Worm (Caenorhabditis elegans) whole organism, L2 larva: Measurements from ENCODE around the gene taco-1.

ENCODE experiments used
- C34F6.9 ChIP-seq: fragments of 150-350 bp; optimal IDR thresholded peaks from 2 replicates; lab custom pipeline; 2014; ENCODE audit warnings: missing biosample characterization, missing genetic modification characterization
- F13H6.1 ChIP-seq: sonication (generic microtip); optimal IDR thresholded peaks from 2 replicates; lab custom pipeline; 2016; ENCODE audit warnings: missing genetic modification characterization, missing compliant biosample characterization
- R02D3.7 ChIP-seq: fragments of 150-350 bp; optimal IDR thresholded peaks from 2 replicates; lab custom pipeline; 2014; ENCODE audit warnings: missing biosample characterization, missing genetic modification characterization
- Y55F3AM.14 ChIP-seq: fragments of 200-800 bp; sonication (Bioruptor generic); optimal IDR thresholded peaks from 2 replicates; lab custom pipeline; 2018; ENCODE audit warnings: mild to moderate bottlenecking, missing genetic modification characterization, missing compliant biosample characterization
- ZK546.5 ChIP-seq: sonication (generic microtip); optimal IDR thresholded peaks from 2 replicates; lab custom pipeline; 2017; ENCODE audit warnings: missing biosample characterization, missing genetic modification characterization
- alr-1 ChIP-seq: fragments of 150-350 bp; optimal IDR thresholded peaks from 2 replicates; lab custom pipeline; 2014; ENCODE audit warnings: missing biosample characterization, missing genetic modification characterization
- aly-2 ChIP-seq: fragments of 150-350 bp; optimal IDR thresholded peaks from 2 replicates; lab custom pipeline; 2014; ENCODE audit warnings: missing biosample characterization, missing genetic modification characterization
- ama-1 ChIP-seq: fragments of 150-350 bp; optimal IDR thresholded peaks from 2 replicates; lab custom pipeline; 2018; ENCODE audit warnings: inconsistent platforms
- blmp-1 ChIP-seq: sonication (generic microtip); optimal IDR thresholded peaks from 2 replicates; lab custom pipeline; 2017; ENCODE audit warnings: missing genetic modification characterization, mild to moderate bottlenecking, missing compliant biosample characterization, antibody characterized with exemption, moderate library complexity; ENCODE audit not compliant: insufficient read depth
- ceh-16 ChIP-seq: fragments of 150-350 bp; optimal IDR thresholded peaks from 2 replicates; lab custom pipeline; 2014; ENCODE audit warnings: missing biosample characterization, missing genetic modification characterization
- ceh-82 ChIP-seq: fragments of 150-350 bp; optimal IDR thresholded peaks from 2 replicates; lab custom pipeline; 2014; ENCODE audit warnings: missing biosample characterization, missing genetic modification characterization
- crh-2 ChIP-seq: sonication (generic microtip); optimal IDR thresholded peaks from 2 replicates; lab custom pipeline; 2017; ENCODE audit warnings: missing biosample characterization, missing genetic modification characterization
- dmd-4 ChIP-seq: sonication (generic microtip); optimal IDR thresholded peaks from 2 replicates; lab custom pipeline; 2017; ENCODE audit warnings: missing biosample characterization, missing genetic modification characterization
- egl-27 ChIP-seq: sonication (generic microtip); optimal IDR thresholded peaks from 3 replicates; lab custom pipeline; 2017; ENCODE audit warnings: missing biosample characterization, missing genetic modification reagents, missing genetic modification characterization
- elt-1 ChIP-seq: fragments of 150-350 bp; optimal IDR thresholded peaks from 2 replicates; lab custom pipeline; 2014; ENCODE audit warnings: missing biosample characterization, missing genetic modification characterization
- elt-3 ChIP-seq: sonication (generic microtip); optimal IDR thresholded peaks from 2 replicates; lab custom pipeline; 2017; ENCODE audit warnings: missing biosample characterization, missing genetic modification characterization
- fos-1 ChIP-seq: fragments of 150-350 bp; optimal IDR thresholded peaks from 2 replicates; lab custom pipeline; 2014; ENCODE audit warnings: missing biosample characterization, missing genetic modification characterization
- gmeb-1 ChIP-seq: fragments of 150-350 bp; optimal IDR thresholded peaks from 2 replicates; lab custom pipeline; 2014; ENCODE audit warnings: missing biosample characterization, missing genetic modification characterization
- lin-11 ChIP-seq: fragments of 150-350 bp; sonication (generic microtip); optimal IDR thresholded peaks from 2 replicates; lab custom pipeline; 2014; ENCODE audit warnings: missing biosample characterization, missing genetic modification characterization, inconsistent platforms, mixed read lengths
- lin-13 ChIP-seq: fragments of 150-350 bp; optimal IDR thresholded peaks from 2 replicates; lab custom pipeline; 2014; ENCODE audit warnings: missing biosample characterization, missing genetic modification reagents, missing genetic modification characterization
- lin-39 ChIP-seq: fragments of 150-350 bp; optimal IDR thresholded peaks from 2 replicates; lab custom pipeline; 2014; ENCODE audit warnings: missing biosample characterization, missing genetic modification reagents, missing genetic modification characterization
- lsy-2 ChIP-seq, 2 experiments: fragments of 150-350 bp in 1 of 2; sonication (generic microtip) in 1 of 2; optimal IDR thresholded peaks; 2 replicates each; lab custom pipeline; 2014 to 2017; ENCODE audit warnings: missing biosample characterization in 2 of 2, missing genetic modification characterization in 2 of 2
- mab-5 ChIP-seq: fragments of 150-350 bp; optimal IDR thresholded peaks from 2 replicates; lab custom pipeline; 2014; ENCODE audit warnings: missing biosample characterization, missing genetic modification characterization
- mbf-1 ChIP-seq: sonication (generic microtip); optimal IDR thresholded peaks from 2 replicates; lab custom pipeline; 2017; ENCODE audit warnings: missing biosample characterization, missing genetic modification characterization
- mdl-1 ChIP-seq, 2 experiments: fragments of 150-350 bp in 1 of 2; sonication (generic microtip) in 1 of 2; optimal IDR thresholded peaks; 2 replicates each; lab custom pipeline; 2017; ENCODE audit warnings: missing biosample characterization in 2 of 2, missing genetic modification characterization in 2 of 2
- nhr-10 ChIP-seq: sonication (generic microtip); optimal IDR thresholded peaks from 2 replicates; lab custom pipeline; 2017; ENCODE audit warnings: missing biosample characterization, missing genetic modification characterization
- nhr-11 ChIP-seq: fragments of 150-350 bp; optimal IDR thresholded peaks from 2 replicates; lab custom pipeline; 2014; ENCODE audit warnings: missing biosample characterization, missing genetic modification characterization
- nhr-12 ChIP-seq: fragments of 150-350 bp; optimal IDR thresholded peaks from 2 replicates; lab custom pipeline; 2014; ENCODE audit warnings: missing biosample characterization, missing genetic modification characterization
- nhr-129 ChIP-seq: fragments of 150-350 bp; optimal IDR thresholded peaks from 2 replicates; lab custom pipeline; 2014; ENCODE audit warnings: missing biosample characterization, missing genetic modification characterization
- nhr-21 ChIP-seq: fragments of 150-350 bp; optimal IDR thresholded peaks from 2 replicates; lab custom pipeline; 2014; ENCODE audit warnings: missing biosample characterization, missing genetic modification characterization
- nhr-23 ChIP-seq: fragments of 150-350 bp; optimal IDR thresholded peaks from 2 replicates; lab custom pipeline; 2014; ENCODE audit warnings: missing biosample characterization, missing genetic modification reagents, missing genetic modification characterization
- nhr-237 ChIP-seq: fragments of 150-350 bp; optimal IDR thresholded peaks from 2 replicates; lab custom pipeline; 2014; ENCODE audit warnings: missing biosample characterization, missing genetic modification characterization
- nhr-25 ChIP-seq: fragments of 150-350 bp; sonication (generic microtip); optimal IDR thresholded peaks from 3 replicates; lab custom pipeline; 2014; ENCODE audit warnings: missing biosample characterization, missing genetic modification characterization
- nhr-6 ChIP-seq: fragments of 150-350 bp; optimal IDR thresholded peaks from 2 replicates; lab custom pipeline; 2014; ENCODE audit warnings: missing biosample characterization, missing genetic modification characterization
- nhr-77 ChIP-seq: fragments of 150-350 bp; optimal IDR thresholded peaks from 2 replicates; lab custom pipeline; 2014; ENCODE audit warnings: missing biosample characterization, missing genetic modification characterization
- peb-1 ChIP-seq: fragments of 150-350 bp; optimal IDR thresholded peaks from 2 replicates; lab custom pipeline; 2014; ENCODE audit warnings: missing biosample characterization, missing genetic modification characterization
- sem-4 ChIP-seq: fragments of 150-350 bp; optimal IDR thresholded peaks from 2 replicates; lab custom pipeline; 2014; ENCODE audit warnings: missing biosample characterization, missing genetic modification reagents, missing genetic modification characterization
- skn-1 ChIP-seq: sonication (generic microtip); optimal IDR thresholded peaks from 2 replicates; lab custom pipeline; 2017; ENCODE audit warnings: missing biosample characterization, missing genetic modification characterization
- sma-3 ChIP-seq: sonication (generic microtip); optimal IDR thresholded peaks from 2 replicates; lab custom pipeline; 2016; ENCODE audit warnings: missing genetic modification reagents, missing genetic modification characterization, missing compliant biosample characterization
- sma-9 ChIP-seq, 2 experiments: fragments of 150-350 bp in 1 of 2; sonication (generic microtip) in 1 of 2; optimal IDR thresholded peaks; 2 replicates each; lab custom pipeline; 2014 to 2016; ENCODE audit warnings: missing genetic modification characterization in 2 of 2, mild to moderate bottlenecking in 1 of 2, missing biosample characterization in 1 of 2, missing compliant biosample characterization in 1 of 2, missing genetic modification reagents in 1 of 2, moderate library complexity in 1 of 2
- snpc-4 ChIP-seq: fragments of 150-350 bp; optimal IDR thresholded peaks from 2 replicates; lab custom pipeline; 2014; ENCODE audit warnings: missing biosample characterization, missing genetic modification characterization
- unc-39 ChIP-seq: fragments of 150-350 bp; optimal IDR thresholded peaks from 2 replicates; lab custom pipeline; 2014; ENCODE audit warnings: missing biosample characterization, missing genetic modification characterization
- unc-55 ChIP-seq: fragments of 150-350 bp; sonication (generic microtip); optimal IDR thresholded peaks from 3 replicates; lab custom pipeline; 2014; ENCODE audit warnings: missing biosample characterization, missing genetic modification reagents, missing genetic modification characterization
- unc-62 ChIP-seq: fragments of 150-350 bp; optimal IDR thresholded peaks from 2 replicates; lab custom pipeline; 2014; ENCODE audit warnings: missing biosample characterization, missing genetic modification reagents, missing genetic modification characterization
- zag-1 ChIP-seq: fragments of 150-350 bp; optimal IDR thresholded peaks from 2 replicates; lab custom pipeline; 2014; ENCODE audit warnings: missing biosample characterization, missing genetic modification characterization
- ztf-1 ChIP-seq: fragments of 200-800 bp; sonication (Bioruptor generic); conservative IDR thresholded peaks from 2 replicates; pipeline ENCODE4 v1.3.6; 2022; ENCODE audit warnings: missing genetic modification characterization, missing compliant biosample characterization
- ztf-11 ChIP-seq: sonication (generic microtip); optimal IDR thresholded peaks from 2 replicates; lab custom pipeline; 2017; ENCODE audit warnings: missing biosample characterization, missing genetic modification characterization
- ztf-4 ChIP-seq: fragments of 150-350 bp; optimal IDR thresholded peaks from 2 replicates; lab custom pipeline; 2014; ENCODE audit warnings: missing biosample characterization, missing genetic modification characterization

taco-1 gene

DNA sequence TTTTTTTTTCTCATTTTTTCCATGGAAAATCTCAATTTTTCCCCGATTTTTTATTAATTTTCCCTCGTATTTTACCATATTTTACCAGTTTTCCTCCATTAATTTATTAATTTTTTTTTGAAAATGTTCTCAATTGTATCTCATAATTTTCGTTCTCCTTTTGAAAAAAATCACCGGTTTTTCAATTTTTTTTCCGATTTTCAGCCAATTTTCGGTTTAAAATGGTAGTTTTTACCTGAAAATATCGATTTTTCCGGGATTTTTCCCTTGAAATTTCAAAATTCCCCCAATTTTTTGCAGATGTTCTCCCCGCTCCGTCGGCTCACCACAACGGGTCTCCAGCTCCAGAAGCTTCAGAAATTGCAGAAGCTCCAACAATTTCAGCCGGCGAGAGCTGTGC, at the start of gene taco-1:
TSS of gene taco-1 (plus strand) at position 301 of the 400 bp plus-strand sequence.
- TF ChIP-seq Y55F3AM.14, result no peak
- no peak for TF ChIP-seq nhr-77
- TF ChIP-seq ztf-1, result no peak
- no peak for TF ChIP-seq zag-1 (tag; lab: Kevin White, UChicago)
- TF ChIP-seq ceh-16, result no peak
- no peak for TF ChIP-seq fos-1 (tag; lab: Kevin White, UChicago)
- TF ChIP-seq nhr-10 (tag; lab: Kevin White, UChicago), result no peak
- TF ChIP-seq skn-1 (tag; lab: Kevin White, UChicago), result no peak
- no peak for TF ChIP-seq lin-13
- TF ChIP-seq lin-39, result no peak
- no peak for TF ChIP-seq gmeb-1 (tag; lab: Kevin White, UChicago)
- TF ChIP-seq snpc-4 (tag; lab: Kevin White, UChicago), result no peak
- TF ChIP-seq mbf-1 (tag; lab: Kevin White, UChicago), result no peak
- TF ChIP-seq elt-3 (tag; lab: Kevin White, UChicago), result no peak
- no peak for TF ChIP-seq mdl-1 (tag; optimal IDR thresholded peaks at IDR 0.05; lab: Kevin White, UChicago)
- no peak for TF ChIP-seq ztf-4 (tag; lab: Kevin White, UChicago)
- no peak for TF ChIP-seq alr-1 (tag; lab: Kevin White, UChicago)
- no peak for TF ChIP-seq mab-5 (tag; lab: Kevin White, UChicago)
- TF ChIP-seq nhr-25 (tag; lab: Kevin White, UChicago), result no peak
- TF ChIP-seq lsy-2 (tag; optimal IDR thresholded peaks at IDR 0.05; lab: Kevin White, UChicago), result no peak

DNA sequence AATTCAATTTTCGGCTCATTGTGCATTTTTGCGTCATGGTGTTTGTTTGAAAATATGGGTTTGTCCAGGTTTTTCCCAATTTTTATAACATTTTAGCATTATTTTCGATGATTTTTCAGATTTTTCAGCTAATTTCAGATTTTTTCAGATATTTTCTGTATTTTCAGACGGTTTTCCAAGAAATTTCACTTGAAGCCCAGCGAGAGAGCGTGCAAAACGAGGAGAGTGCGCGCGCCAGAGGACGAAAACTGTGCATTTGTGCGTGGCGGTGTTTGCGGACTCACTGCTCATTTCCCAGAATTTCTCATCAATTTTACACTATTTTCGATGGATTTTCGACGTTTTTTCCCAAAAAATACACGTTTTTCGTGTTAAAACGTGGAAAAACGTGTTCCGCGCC, 48.8 kb upstream of the taco-1 start:
- TF ChIP-seq alr-1 (tag; lab: Kevin White, UChicago) (no peak), unc-62 (no peak), nhr-237 (tag; lab: Kevin White, UChicago) (no peak), nhr-6 (tag; lab: Kevin White, UChicago) (no peak), ama-1 (lab: Kevin White, UChicago) (no peak), zag-1 (tag; lab: Kevin White, UChicago) (no peak), lin-39 (no peak), nhr-129 (tag; lab: Kevin White, UChicago) (peak; percentile 44), nhr-23 (tag; lab: Kevin White, UChicago) (no peak), nhr-25 (tag; lab: Kevin White, UChicago) (peak; percentile 16), R02D3.7 (tag; lab: Kevin White, UChicago) (peak; percentile 17), lin-11 (tag; lab: Kevin White, UChicago) (peak; percentile 32), fos-1 (tag; lab: Kevin White, UChicago) (no peak), nhr-21 (tag; lab: Kevin White, UChicago) (peak; percentile 47), sem-4 (no peak), mab-5 (tag; lab: Kevin White, UChicago) (no peak), ceh-16 (no peak), ztf-1 (no peak), F13H6.1 (tag; lab: Kevin White, UChicago) (peak; percentile 62), nhr-12 (no peak), aly-2 (tag; lab: Kevin White, UChicago) (no peak), skn-1 (tag; lab: Kevin White, UChicago) (no peak), gmeb-1 (tag; lab: Kevin White, UChicago) (peak; percentile 63), egl-27 (tag; lab: Kevin White, UChicago) (no peak), blmp-1 (tag; lab: Kevin White, UChicago) (no peak), ZK546.5 (no peak), elt-3 (tag; lab: Kevin White, UChicago) (no peak), crh-2 (tag; lab: Kevin White, UChicago) (peak; percentile 48), unc-39 (tag; lab: Kevin White, UChicago) (no peak), peb-1 (no peak), lin-13 (peak; percentile 39), lsy-2 (tag; optimal IDR thresholded peaks at IDR 0.05; lab: Kevin White, UChicago) (peak; percentile 64 to 79), mdl-1 (tag; optimal IDR thresholded peaks at IDR 0.05; lab: Kevin White, UChicago) (no peak), nhr-77 (no peak), Y55F3AM.14 (peak; percentile 64), unc-55 (GFP tag; lab: Kevin White, UChicago) (peak; percentile 48), sma-9 (GFP tag; optimal IDR thresholded peaks at IDR 0.05; lab: Kevin White, UChicago) (no peak), sma-9 (tag; optimal IDR thresholded peaks at IDR 0.05; lab: Kevin White, UChicago) (no peak), ztf-4 (tag; lab: Kevin White, UChicago) (peak; percentile 44), elt-1 (tag; lab: Kevin White, UChicago) (no peak), snpc-4 (tag; lab: Kevin White, UChicago) (no peak), C34F6.9 (tag; lab: Kevin White, UChicago) (peak; percentile 53), nhr-11 (no peak), ceh-82 (tag; lab: Kevin White, UChicago) (no peak), sma-3 (GFP tag; lab: Kevin White, UChicago) (no peak), mbf-1 (tag; lab: Kevin White, UChicago) (no peak), dmd-4 (tag; lab: Kevin White, UChicago) (no peak), nhr-10 (tag; lab: Kevin White, UChicago) (no peak), ztf-11 (tag; lab: Kevin White, UChicago) (no peak)
